Worm (Caenorhabditis elegans): ENCODE measurements around the gene ZC443.3.

The ZC443.3 gene

DNA sequence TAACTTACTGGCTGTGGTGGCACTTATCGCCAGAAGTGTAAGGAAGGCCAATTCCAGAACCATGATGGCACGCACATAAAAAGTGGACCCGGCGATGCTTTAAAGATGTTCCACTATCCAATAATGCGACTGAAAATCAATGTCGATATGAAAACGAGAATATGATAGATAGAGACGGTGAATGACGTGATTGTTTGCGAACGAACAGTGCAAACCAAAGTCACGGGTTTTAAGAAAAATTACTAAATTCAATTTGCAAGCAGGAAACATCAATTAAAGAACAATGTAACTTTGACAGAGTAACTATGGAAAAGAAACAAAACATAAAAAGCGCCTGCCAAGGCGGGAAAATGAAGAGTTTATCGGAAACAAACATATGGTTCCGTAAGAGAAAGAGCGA, 35.8 kb upstream of the ZC443.3 start, which contains the start of gene C44H9.5 (continued):
- TF ChIP-seq pqm-1 (tag; optimal IDR thresholded peaks at IDR 0.05) = peak; percentile 13
- no peak for TF ChIP-seq tra-1 (GFP tag; IDR thresholded peaks at IDR 0.05)
- peak; percentile 4 for TF ChIP-seq nhr-28 (tag; optimal IDR thresholded peaks at IDR 0.05)
- peak; percentile 3 for TF ChIP-seq hlh-11 (tag; optimal IDR thresholded peaks at IDR 0.05)
- no peak for TF ChIP-seq daf-8 (GFP tag; IDR thresholded peaks at IDR 0.05)
- peak; percentile 9 for TF ChIP-seq aha-1 (tag)
- TF ChIP-seq dve-1 (tag; optimal IDR thresholded peaks at IDR 0.05; ENCODE audit: insufficient read depth) = peak; percentile 14
- no peak for TF ChIP-seq sdz-12 (GFP tag; optimal IDR thresholded peaks at IDR 0.05)
- TF ChIP-seq duxl-1 (tag; optimal IDR thresholded peaks at IDR 0.05; ENCODE audit: poor library complexity) = no peak
- TF ChIP-seq ZK546.5 (tag; optimal IDR thresholded peaks at IDR 0.05) = no peak
- no peak for TF ChIP-seq hmg-1.1 (GFP tag; IDR thresholded peaks at IDR 0.05)
- TF ChIP-seq nhr-25 (tag; optimal IDR thresholded peaks at IDR 0.05; ENCODE audit: borderline replicate concordance, insufficient read depth) = no peak
- no peak for TF ChIP-seq nhr-48 (tag; optimal IDR thresholded peaks at IDR 0.05)
- TF ChIP-seq nhr-102 (tag; optimal IDR thresholded peaks at IDR 0.05) = no peak
- TF ChIP-seq dmd-6 (GFP tag; IDR thresholded peaks at IDR 0.05) = peak; percentile 55; the same call in 1 of the 2 replicates
- TF ChIP-seq lsy-2 (tag; optimal IDR thresholded peaks at IDR 0.05) = no peak
- no peak for TF ChIP-seq nhr-77 (tag; optimal IDR thresholded peaks at IDR 0.05)

DNA sequence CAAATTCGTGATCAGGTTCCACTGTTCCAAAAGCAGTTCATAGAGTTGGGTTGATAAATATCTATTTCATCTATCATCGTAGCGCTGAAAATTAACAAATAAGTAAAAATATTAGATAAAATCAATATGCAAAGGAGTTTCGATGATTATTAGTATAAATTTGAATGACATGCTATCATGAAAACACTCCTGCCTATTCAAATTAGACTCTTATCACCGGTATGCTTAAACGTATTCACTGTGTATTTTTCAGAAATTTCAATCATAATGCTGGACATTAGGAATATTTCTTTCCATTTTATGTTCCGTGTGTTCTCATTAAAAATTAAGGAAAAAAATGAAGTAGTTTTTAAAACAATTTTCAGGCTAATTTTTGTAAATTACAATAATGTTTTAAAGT, 31.3 kb upstream of the ZC443.3 start, which contains the start of gene C44H9.6:
Gene C44H9.6 (minus strand): TSS at position 101 of the 400 bp plus-strand sequence.
- TF ChIP-seq daf-16 (GFP tag; optimal IDR thresholded peaks at IDR 0.05) (no peak), daf-16 (tag; optimal IDR thresholded peaks at IDR 0.05) (peak; percentile 47), R02D3.7 (tag; optimal IDR thresholded peaks at IDR 0.05) (no peak), dve-1 (tag; optimal IDR thresholded peaks at IDR 0.05; ENCODE audit: insufficient read depth) (peak; percentile 14)

DNA sequence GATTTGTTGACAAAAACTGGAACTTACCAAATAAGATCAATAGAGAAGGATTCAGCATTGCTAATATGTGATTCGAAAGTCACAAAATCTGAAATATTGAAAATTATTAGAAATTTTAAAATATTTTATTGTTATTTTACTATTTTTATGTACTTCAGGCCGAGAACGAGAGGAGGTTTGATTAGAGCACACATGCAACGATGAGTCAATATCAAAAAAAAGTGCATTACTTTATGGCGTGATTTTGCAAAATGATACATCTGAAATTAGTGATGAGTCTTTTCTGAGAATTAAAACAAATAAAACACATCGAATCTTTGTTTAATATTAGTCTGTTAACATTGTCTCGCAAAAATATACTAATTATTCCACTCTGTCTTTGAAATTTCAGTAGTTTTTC, 30.8 kb upstream of the ZC443.3 start:
- TF ChIP-seq lin-29 (GFP tag; IDR thresholded peaks at IDR 0.05) = no peak
- TF ChIP-seq zag-1 (tag; optimal IDR thresholded peaks at IDR 0.05) = no peak
- no peak for TF ChIP-seq F44E2.7 (GFP tag; IDR thresholded peaks at IDR 0.05)
- no peak for TF ChIP-seq daf-16 (GFP tag; optimal IDR thresholded peaks at IDR 0.05)
- peak; percentile 6 for TF ChIP-seq daf-16 (tag; optimal IDR thresholded peaks at IDR 0.05)

DNA sequence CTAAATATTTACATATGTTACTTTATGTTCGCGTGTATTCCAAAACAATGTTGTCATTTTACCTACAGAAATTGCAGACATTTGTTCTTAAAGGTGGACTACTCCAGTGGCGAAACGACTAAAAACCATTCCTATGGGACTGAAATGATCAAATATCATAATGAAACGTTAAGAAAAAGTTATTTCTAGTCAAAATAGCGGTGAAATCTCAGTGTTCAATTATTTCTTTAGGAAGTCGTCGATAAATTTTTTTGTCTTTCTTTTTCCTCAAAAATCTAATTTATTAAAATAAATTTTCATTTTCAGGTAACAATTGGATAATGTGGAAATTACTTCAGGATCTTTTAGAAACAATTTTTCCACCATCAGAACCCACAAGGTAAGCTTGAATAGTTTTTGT, 21.5 kb upstream of the ZC443.3 start, which contains the start of gene C44H9.4:
Gene C44H9.4 (plus strand): TSS at position 301 of the 400 bp plus-strand sequence.
- no peak for TF ChIP-seq nhr-111 (GFP tag; optimal IDR thresholded peaks at IDR 0.05)

DNA sequence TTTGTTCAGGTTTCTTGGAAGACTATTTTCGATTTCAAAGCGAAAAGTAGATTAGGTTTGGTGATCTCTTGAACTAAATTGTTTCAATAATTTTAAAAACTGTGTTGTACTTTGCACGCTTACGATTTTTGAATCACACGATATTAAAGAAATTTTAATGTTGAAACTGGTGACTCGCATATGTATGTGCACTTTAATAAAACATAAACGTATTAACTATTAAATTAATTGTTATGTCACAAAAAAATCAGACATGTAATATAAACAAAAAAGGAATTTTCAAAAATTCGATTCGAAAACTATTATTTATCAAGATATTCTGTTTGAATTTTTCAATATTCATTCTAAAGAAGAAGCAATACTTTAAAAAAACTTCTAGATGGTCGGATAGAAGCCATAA, 13.3 kb upstream of the ZC443.3 start, which contains the start of gene ugt-15:
Gene ugt-15 (plus strand): TSS at position 301 of the 400 bp plus-strand sequence.
- TF ChIP-seq madf-9 (GFP tag; conservative IDR thresholded peaks at IDR 0.05) (no peak), ceh-20 (GFP tag; IDR thresholded peaks at IDR 0.05) (no peak), arid-1 (GFP tag; conservative IDR thresholded peaks at IDR 0.05) (no peak), egl-43 (GFP tag; IDR thresholded peaks at IDR 0.05) (no peak), daf-16 (GFP tag; optimal IDR thresholded peaks at IDR 0.05) (no peak), daf-16 (tag; optimal IDR thresholded peaks at IDR 0.05) (no peak), lir-3 (tag; optimal IDR thresholded peaks at IDR 0.05) (no peak), hlh-30 (tag; optimal IDR thresholded peaks at IDR 0.05; ENCODE audit: insufficient read depth) (no peak), zag-1 (tag; optimal IDR thresholded peaks at IDR 0.05) (no peak), pha-4 (GFP tag; IDR thresholded peaks at IDR 0.05) (no peak), pha-4 (tag; optimal IDR thresholded peaks at IDR 0.05) (no peak), pqm-1 (tag; optimal IDR thresholded peaks at IDR 0.05) (no peak), nhr-76 (tag; optimal IDR thresholded peaks at IDR 0.05) (no peak), dpl-1 (GFP tag; optimal IDR thresholded peaks at IDR 0.05) (no peak), ces-1 (GFP tag; optimal IDR thresholded peaks at IDR 0.05) (no peak), nhr-10 (tag; optimal IDR thresholded peaks at IDR 0.05) (no peak), lin-15B (tag; optimal IDR thresholded peaks at IDR 0.05) (no peak)

Measured in whole organism, L4 larva.